Worm (Caenorhabditis elegans) whole organism, dauer: ENCODE data around the gene R148.8.

Experiments
- unc-62 ChIP-seq: sonication (generic microtip); optimal IDR thresholded peaks from 2 replicates; lab custom pipeline; 2017; ENCODE audit warnings: missing biosample characterization, missing genetic modification reagents, missing genetic modification characterization

R148.8 gene

ce11 chrIII:3185980-3186379 lies 5.3 kb upstream of the R148.8 start, which contains the start of gene mks-1:
TSS of gene mks-1 (plus strand) at chrIII:3186280.
- TF ChIP-seq unc-62 (GFP tag; lab: Kevin White, UChicago) = no peak

- TF ChIP-seq unc-62 (GFP tag; lab: Kevin White, UChicago) = no peak
Measured at ce11 chrIII:3188564-3188963, 2.7 kb upstream of the R148.8 start.

- TF ChIP-seq unc-62 (GFP tag; lab: Kevin White, UChicago) = no peak
Measured at ce11 chrIII:3190660-3191059, 635 bp upstream of the R148.8 start.

ce11 chrIII:3191729-3192128 lies 434 bp downstream of the R148.8 start:
- no peak for TF ChIP-seq unc-62 (GFP tag; lab: Kevin White, UChicago)

ce11 chrIII:3197904-3198303 lies 6.6 kb downstream of the R148.8 start:
- TF ChIP-seq unc-62 (GFP tag; lab: Kevin White, UChicago) = no peak

ce11 chrIII:3198307-3198706 lies 7.0 kb downstream of the R148.8 start, which contains the start of gene R148.7:
TSS of gene R148.7 (minus strand) at chrIII:3198407.
- no peak for TF ChIP-seq unc-62 (GFP tag; lab: Kevin White, UChicago)

ce11 chrIII:3199416-3199815 lies 8.1 kb downstream of the R148.8 start, which contains the start of gene heh-1:
TSS of gene heh-1 (minus strand) at chrIII:3199516.
- no peak for TF ChIP-seq unc-62 (GFP tag; lab: Kevin White, UChicago)

- no peak for TF ChIP-seq unc-62 (GFP tag; lab: Kevin White, UChicago)
Measured at ce11 chrIII:3200563-3200962, 9.3 kb downstream of the R148.8 start.

ce11 chrIII:3203589-3203988 lies 12.3 kb downstream of the R148.8 start:
- no peak for TF ChIP-seq unc-62 (GFP tag; lab: Kevin White, UChicago)

ce11 chrIII:3219050-3219449 lies 27.8 kb downstream of the R148.8 start, which contains the start of gene frm-8:
TSS of gene frm-8 (minus strand) at chrIII:3219150.
- TF ChIP-seq unc-62 (GFP tag; lab: Kevin White, UChicago) = no peak

- no peak for TF ChIP-seq unc-62 (GFP tag; lab: Kevin White, UChicago)
Measured at ce11 chrIII:3220287-3220686, 29.0 kb downstream of the R148.8 start.

- no peak for TF ChIP-seq unc-62 (GFP tag; lab: Kevin White, UChicago)
Measured at ce11 chrIII:3222707-3223106, 31.4 kb downstream of the R148.8 start.

- TF ChIP-seq unc-62 (GFP tag; lab: Kevin White, UChicago) = no peak
Measured at ce11 chrIII:3224102-3224501, 32.8 kb downstream of the R148.8 start.

ce11 chrIII:3232650-3233152 lies 41.4 kb downstream of the R148.8 start, which contains the start of gene Y53G8AL.1:
TSS of gene Y53G8AL.1 (plus strand) at chrIII:3233102.
- TF ChIP-seq unc-62 (GFP tag; lab: Kevin White, UChicago) = no peak

- TF ChIP-seq unc-62 (GFP tag; lab: Kevin White, UChicago) = no peak
Measured at ce11 chrIII:3240893-3241292, 49.6 kb downstream of the R148.8 start.

ce11 chrIII:3241361-3241760 lies 50.1 kb downstream of the R148.8 start:
- TF ChIP-seq unc-62 (GFP tag; lab: Kevin White, UChicago) = no peak
